Fruit fly (Drosophila melanogaster) whole organism, embryonic: ENCODE measurements around the gene CG11307.

Experiments
- Bdp1 ChIP-seq: fragments of 200-800 bp; sonication (Bioruptor generic); optimal IDR thresholded peaks from 3 replicates; lab custom pipeline; 2016; ENCODE audit warnings: missing biosample characterization, missing genetic modification characterization
- CG10209 ChIP-seq: fragments of 200-800 bp; sonication (Bioruptor generic); optimal IDR thresholded peaks from 3 replicates; lab custom pipeline; 2017; ENCODE audit warnings: missing biosample characterization, mild to moderate bottlenecking, missing genetic modification characterization, missing genetic modification reagents
- CG11504 ChIP-seq: fragments of 200-800 bp; sonication (Bioruptor generic); optimal IDR thresholded peaks from 3 replicates; lab custom pipeline; 2019; ENCODE audit warnings: missing biosample characterization, mild to moderate bottlenecking, missing genetic modification characterization, moderate library complexity
- CG12659 ChIP-seq: fragments of 200-800 bp; sonication (Bioruptor generic); optimal IDR thresholded peaks from 3 replicates; lab custom pipeline; 2017; ENCODE audit warnings: mild to moderate bottlenecking, missing biosample characterization, missing genetic modification reagents, missing genetic modification characterization
- CG12769 ChIP-seq: fragments of 200-800 bp; sonication (Bioruptor generic); optimal IDR thresholded peaks from 2 replicates; lab custom pipeline; 2019; ENCODE audit warnings: missing biosample characterization, mild to moderate bottlenecking, missing genetic modification characterization, moderate library complexity
- CG13123 ChIP-seq: fragments of 200-800 bp; sonication (Bioruptor generic); optimal IDR thresholded peaks from 2 replicates; lab custom pipeline; 2016; ENCODE audit warnings: missing biosample characterization, missing genetic modification characterization
- CG14965 ChIP-seq: fragments of 200-800 bp; sonication (Bioruptor generic); optimal IDR thresholded peaks from 2 replicates; lab custom pipeline; 2016; ENCODE audit warnings: missing biosample characterization, missing genetic modification characterization, borderline replicate concordance
- CG1529 ChIP-seq: fragments of 200-800 bp; sonication (Bioruptor generic); optimal IDR thresholded peaks from 3 replicates; lab custom pipeline; 2018; ENCODE audit warnings: missing biosample characterization, missing genetic modification characterization
- CG1832 ChIP-seq: fragments of 200-800 bp; sonication (Bioruptor generic); optimal IDR thresholded peaks from 2 replicates; lab custom pipeline; 2017; ENCODE audit warnings: missing biosample characterization, mild to moderate bottlenecking, missing genetic modification characterization, inconsistent platforms
- CG18476 ChIP-seq: fragments of 200-800 bp; sonication (Bioruptor generic); optimal IDR thresholded peaks from 2 replicates; lab custom pipeline; 2016; ENCODE audit warnings: missing biosample characterization, mild to moderate bottlenecking, missing genetic modification characterization
- CG2120 ChIP-seq: fragments of 200-800 bp; sonication (Bioruptor generic); optimal IDR thresholded peaks from 3 replicates; lab custom pipeline; 2016; ENCODE audit warnings: missing biosample characterization, missing genetic modification characterization
- CG2712 ChIP-seq: fragments of 200-800 bp; optimal IDR thresholded peaks from 3 replicates; lab custom pipeline; 2019; ENCODE audit warnings: missing biosample characterization, mild to moderate bottlenecking, missing genetic modification characterization, moderate library complexity
- CG3847 ChIP-seq: fragments of 200-800 bp; sonication (Bioruptor generic); IDR thresholded peaks from 2 replicates; pipeline ENCODE4 v1.3.6; 2022; ENCODE audit warnings: missing biosample characterization, missing genetic modification characterization
- CG4617 ChIP-seq: fragments of 200-800 bp; sonication (Bioruptor generic); optimal IDR thresholded peaks from 3 replicates; lab custom pipeline; 2016; ENCODE audit warnings: missing biosample characterization, missing genetic modification characterization, borderline replicate concordance
- CG6254 ChIP-seq: fragments of 200-800 bp; sonication (Bioruptor generic); optimal IDR thresholded peaks from 3 replicates; lab custom pipeline; 2017; ENCODE audit warnings: mild to moderate bottlenecking, missing biosample characterization, missing genetic modification reagents, missing genetic modification characterization
- CG7357 ChIP-seq: fragments of 200-800 bp; sonication (Bioruptor generic); IDR thresholded peaks from 3 replicates; pipeline ENCODE4 v1.3.6; 2022; ENCODE audit warnings: missing biosample characterization, missing genetic modification characterization
- CG9797 ChIP-seq: fragments of 200-800 bp; sonication (Bioruptor generic); optimal IDR thresholded peaks from 3 replicates; lab custom pipeline; 2018; ENCODE audit warnings: missing biosample characterization, mild to moderate bottlenecking, missing genetic modification characterization
- CG9817 ChIP-seq: fragments of 200-800 bp; sonication (Bioruptor generic); optimal IDR thresholded peaks from 2 replicates; lab custom pipeline; 2018; ENCODE audit warnings: missing biosample characterization, mild to moderate bottlenecking, missing genetic modification characterization, moderate library complexity
- CHES-1-like ChIP-seq: fragments of 200-800 bp; sonication (Bioruptor generic); optimal IDR thresholded peaks from 2 replicates; lab custom pipeline; 2016; ENCODE audit warnings: missing biosample characterization, missing genetic modification characterization
- Dfd ChIP-seq, 2 experiments: fragments of >200 bp; optimal IDR thresholded peaks; 2 replicates each; lab custom pipeline; 2017; ENCODE audit warnings: missing biosample characterization in 2 of 2, missing genetic modification characterization in 2 of 2
- Dp ChIP-seq: fragments of 200-800 bp; sonication (Bioruptor generic); optimal IDR thresholded peaks from 2 replicates; lab custom pipeline; 2018; ENCODE audit warnings: missing biosample characterization, mild to moderate bottlenecking, missing genetic modification characterization, moderate library complexity
- E2f2 ChIP-seq: fragments of 200-800 bp; sonication (Bioruptor generic); IDR thresholded peaks from 2 replicates; pipeline ENCODE4 v1.3.6; 2022; ENCODE audit warnings: missing biosample characterization, missing genetic modification characterization
- Ets65A ChIP-seq: fragments of 200-800 bp; sonication (Bioruptor generic); peaks from one replicate; lab custom pipeline; 2016; ENCODE audit warnings: missing biosample characterization, missing genetic modification characterization
- HLH4C ChIP-seq: fragments of 200-800 bp; sonication (Bioruptor generic); IDR thresholded peaks from 3 replicates; pipeline ENCODE4 v1.3.6; 2022; ENCODE audit warnings: missing biosample characterization, missing genetic modification characterization; ENCODE audit not compliant: partially characterized antibody
- Hsf ChIP-seq: fragments of 200-800 bp; sonication (Bioruptor generic); optimal IDR thresholded peaks from 3 replicates; lab custom pipeline; 2016; ENCODE audit warnings: missing biosample characterization, missing genetic modification characterization
- Max ChIP-seq: fragments of 200-800 bp; sonication (Bioruptor generic); optimal IDR thresholded peaks from 2 replicates; lab custom pipeline; 2016; ENCODE audit warnings: missing biosample characterization, mild to moderate bottlenecking, missing genetic modification characterization
- Myb ChIP-seq: fragments of 200-800 bp; sonication (Bioruptor generic); optimal IDR thresholded peaks from 2 replicates; lab custom pipeline; 2016; ENCODE audit warnings: missing biosample characterization, missing genetic modification characterization
- Nf-YC ChIP-seq: fragments of 200-800 bp; optimal IDR thresholded peaks from 3 replicates; lab custom pipeline; 2019; ENCODE audit warnings: missing biosample characterization, mild to moderate bottlenecking, missing genetic modification characterization, moderate library complexity
- Six4 ChIP-seq: fragments of 200-800 bp; sonication (Bioruptor generic); optimal IDR thresholded peaks from 2 replicates; lab custom pipeline; 2016; ENCODE audit warnings: missing biosample characterization, missing genetic modification characterization
- YL-1 ChIP-seq: fragments of 200-800 bp; sonication (Bioruptor generic); optimal IDR thresholded peaks from 3 replicates; lab custom pipeline; 2017; ENCODE audit warnings: missing biosample characterization, mild to moderate bottlenecking, missing genetic modification characterization
- az2 ChIP-seq: fragments of 200-800 bp; sonication (Bioruptor generic); optimal IDR thresholded peaks from 3 replicates; lab custom pipeline; 2016; ENCODE audit warnings: missing biosample characterization, missing genetic modification characterization
- cato ChIP-seq: fragments of 200-800 bp; sonication (Bioruptor generic); optimal IDR thresholded peaks from 2 replicates; lab custom pipeline; 2016; ENCODE audit warnings: missing biosample characterization, missing genetic modification characterization, borderline replicate concordance
- corto ChIP-seq: fragments of 200-800 bp; sonication (Bioruptor generic); optimal IDR thresholded peaks from 2 replicates; lab custom pipeline; 2016; ENCODE audit warnings: missing biosample characterization, mild to moderate bottlenecking, missing genetic modification characterization, moderate library complexity
- emc ChIP-seq: fragments of 200-800 bp; sonication (Bioruptor generic); optimal IDR thresholded peaks from 2 replicates; lab custom pipeline; 2016; ENCODE audit warnings: missing biosample characterization, missing genetic modification characterization
- ems ChIP-seq: fragments of 200-800 bp; sonication (Bioruptor generic); optimal IDR thresholded peaks from 3 replicates; lab custom pipeline; 2016; ENCODE audit warnings: missing biosample characterization, missing genetic modification characterization
- fd64A ChIP-seq: fragments of 200-800 bp; sonication (Bioruptor generic); optimal IDR thresholded peaks from 3 replicates; lab custom pipeline; 2018; ENCODE audit warnings: missing biosample characterization, mild to moderate bottlenecking, missing genetic modification characterization
- fu2 ChIP-seq: fragments of 200-800 bp; sonication (Bioruptor generic); optimal IDR thresholded peaks from 2 replicates; lab custom pipeline; 2016; ENCODE audit warnings: missing biosample characterization, missing genetic modification characterization
- gfzf ChIP-seq: fragments of 200-800 bp; sonication (Bioruptor generic); optimal IDR thresholded peaks from 2 replicates; lab custom pipeline; 2016; ENCODE audit warnings: missing biosample characterization, mild to moderate bottlenecking, missing genetic modification characterization, moderate library complexity
- jing ChIP-seq: fragments of 200-800 bp; sonication (Bioruptor generic); optimal IDR thresholded peaks from 2 replicates; lab custom pipeline; 2018; ENCODE audit warnings: missing biosample characterization, mild to moderate bottlenecking, missing genetic modification characterization
- lab ChIP-seq: fragments of 200-800 bp; sonication (Bioruptor generic); optimal IDR thresholded peaks from 3 replicates; lab custom pipeline; 2017; ENCODE audit warnings: missing biosample characterization, missing genetic modification characterization, mild to moderate bottlenecking, moderate library complexity, missing genetic modification reagents
- nerfin-1 ChIP-seq: fragments of 200-800 bp; sonication (Bioruptor generic); optimal IDR thresholded peaks from 3 replicates; lab custom pipeline; 2019; ENCODE audit warnings: missing biosample characterization, mild to moderate bottlenecking, missing genetic modification characterization, moderate library complexity
- nmo ChIP-seq: fragments of 200-800 bp; sonication (Bioruptor generic); optimal IDR thresholded peaks from 2 replicates; lab custom pipeline; 2018; ENCODE audit warnings: missing biosample characterization, mild to moderate bottlenecking, missing genetic modification characterization, moderate library complexity
- pho ChIP-seq: fragments of 200-800 bp; sonication (Bioruptor generic); optimal IDR thresholded peaks from 2 replicates; lab custom pipeline; 2016; ENCODE audit warnings: missing biosample characterization, missing genetic modification characterization
- phol ChIP-seq: fragments of 200-800 bp; sonication (Bioruptor generic); optimal IDR thresholded peaks from 3 replicates; lab custom pipeline; 2018; ENCODE audit warnings: missing biosample characterization, mild to moderate bottlenecking, missing genetic modification characterization, moderate library complexity
- pzg ChIP-seq: fragments of 200-800 bp; sonication (Bioruptor generic); optimal IDR thresholded peaks from 3 replicates; lab custom pipeline; 2018; ENCODE audit warnings: missing biosample characterization, mild to moderate bottlenecking, missing genetic modification characterization, moderate library complexity
- slbo ChIP-seq: fragments of 200-800 bp; sonication (Bioruptor generic); IDR thresholded peaks from 2 replicates; pipeline ENCODE4 v1.3.6; 2022; ENCODE audit warnings: missing biosample characterization, missing genetic modification characterization
- tna ChIP-seq: fragments of 200-800 bp; sonication (Bioruptor generic); IDR thresholded peaks from 2 replicates; pipeline ENCODE4 v1.3.6; 2022; ENCODE audit warnings: missing biosample characterization, missing genetic modification characterization; ENCODE audit not compliant: partially characterized antibody
- ttk ChIP-seq: fragments of 200-800 bp; sonication (Bioruptor generic); IDR thresholded peaks from 2 replicates; pipeline ENCODE4 v2.1.2; 2022; ENCODE audit warnings: missing biosample characterization, missing genetic modification characterization
- zen ChIP-seq: fragments of 200-800 bp; sonication (Bioruptor generic); optimal IDR thresholded peaks from 3 replicates; lab custom pipeline; 2018; ENCODE audit warnings: missing biosample characterization, mild to moderate bottlenecking, missing genetic modification characterization, moderate library complexity

CG11307 gene

dm6 chr3L:21626036-21626614 is 8.7 kb downstream of the CG11307 start (continued):
- TF ChIP-seq CG7357 (no peak), CG11504 (no peak), lab (GFP tag; lab: Kevin White, UChicago) (no peak), az2 (GFP tag; lab: Kevin White, UChicago) (no peak), CG2712 (no peak), Six4 (no peak), tna (GFP tag; lab: Robert Waterston, UW) (no peak), CG10209 (no peak), cato (GFP tag; lab: Kevin White, UChicago) (no peak), fd64A (GFP tag; lab: Kevin White, UChicago) (no peak), corto (no peak), CG12769 (no peak), CG18476 (GFP tag; lab: Kevin White, UChicago) (no peak), HLH4C (peak; percentile 68), Nf-YC (tag; lab: Kevin White, UChicago) (no peak), jing (no peak)

- TF ChIP-seq YL-1 (peak; percentile 70), gfzf (GFP tag; lab: Kevin White, UChicago) (peak; percentile 75), emc (GFP tag; lab: Kevin White, UChicago) (no peak), slbo (0 out of 2 replicates have a peak, but pooled peaks have one; percentile 39), CG14965 (GFP tag; lab: Kevin White, UChicago) (no peak), CG13123 (GFP tag; lab: Kevin White, UChicago) (no peak), zen (tag; lab: Kevin White, UChicago) (peak; percentile 29), Hsf (GFP tag; lab: Kevin White, UChicago) (peak; percentile 2), E2f2 (GFP tag; lab: Robert Waterston, UW) (peak; percentile 31; the same call in 1 of the 2 replicates), pho (GFP tag; lab: Kevin White, UChicago) (no peak), CG9817 (tag; lab: Kevin White, UChicago) (peak; percentile 24), nmo (GFP tag; lab: Kevin White, UChicago) (peak; percentile 37), CG7357 (peak; percentile 93), CG1529 (no peak), CHES-1-like (peak; percentile 64), CG2712 (peak; percentile 14), CG1832 (GFP tag; lab: Kevin White, UChicago) (no peak), CG4617 (peak; percentile 47), Dfd (GFP tag; optimal IDR thresholded peaks at IDR 0.05; lab: Kevin White, UChicago) (no peak), CG6254 (GFP tag; lab: Kevin White, UChicago) (no peak), Myb (peak; percentile 18), CG3847 (GFP tag; lab: Robert Waterston, UW) (peak; percentile 40), fu2 (no peak), Dp (GFP tag; lab: Kevin White, UChicago) (peak; percentile 14), CG12659 (GFP tag; lab: Kevin White, UChicago) (peak; percentile 59), ttk (no peak), Max (GFP tag; lab: Kevin White, UChicago) (no peak), phol (peak; percentile 99), CG9797 (GFP tag; lab: Kevin White, UChicago) (peak; percentile 73), Ets65A (GFP tag; lab: Kevin White, UChicago) (no peak), nerfin-1 (peak; percentile 11), ems (GFP tag; lab: Kevin White, UChicago) (no peak), Bdp1 (GFP tag; lab: Kevin White, UChicago) (no peak), CG2120 (peak; percentile 3), pzg (GFP tag; lab: Kevin White, UChicago) (peak; percentile 71)
Observed at dm6 chr3L:21634152-21634689, 16.8 kb downstream of the CG11307 start, which contains the start of gene MED1. Gene MED1, minus strand, starts transcription at chr3L:21634446.
